Fruit fly (Drosophila melanogaster): ENCODE measurements around the gene Ziz.
A peak's percentile ranks its signal among the peaks of the same experiment; 100 is the strongest.

The Ziz gene

dm6 chr2L:7515396-7515795 lies 19.3 kb upstream of the Ziz start (continued):
- TF ChIP-seq CG6683 (GFP tag; optimal IDR thresholded peaks at IDR 0.05): no peak
- TF ChIP-seq PHDP (tag; optimal IDR thresholded peaks at IDR 0.05): no peak
- no peak for TF ChIP-seq Eip74EF (GFP tag; optimal IDR thresholded peaks at IDR 0.05)
- no peak for TF ChIP-seq CG17186 (GFP tag; optimal IDR thresholded peaks at IDR 0.05)
- TF ChIP-seq CG14014 (GFP tag; IDR thresholded peaks at IDR 0.05): no peak
- TF ChIP-seq CG16813 (GFP tag; IDR thresholded peaks at IDR 0.05; ENCODE audit: partially characterized antibody): no peak
- no peak for TF ChIP-seq pho (GFP tag; optimal IDR thresholded peaks at IDR 0.05)
- no peak for TF ChIP-seq CG13775 (GFP tag; optimal IDR thresholded peaks at IDR 0.05)
- TF ChIP-seq CG4854 (GFP tag; optimal IDR thresholded peaks at IDR 0.05): peak; percentile 4
- no peak for TF ChIP-seq ase (GFP tag; IDR thresholded peaks at IDR 0.05)
- TF ChIP-seq CG15073 (GFP tag; optimal IDR thresholded peaks at IDR 0.05): no peak
- TF ChIP-seq ash1 (GFP tag; optimal IDR thresholded peaks at IDR 0.05): no peak
- TF ChIP-seq HLHmδ (GFP tag; optimal IDR thresholded peaks at IDR 0.05): no peak
- no peak for TF ChIP-seq Spps (tag; optimal IDR thresholded peaks at IDR 0.05)
- no peak for TF ChIP-seq CG16863 (GFP tag; optimal IDR thresholded peaks at IDR 0.05)
- peak; percentile 57; the same call in 1 of the 3 replicates for TF ChIP-seq ci (GFP tag; IDR thresholded peaks at IDR 0.05)
- no peak for TF ChIP-seq CG3407 (GFP tag; optimal IDR thresholded peaks at IDR 0.05)
- TF ChIP-seq CG11093 (GFP tag; IDR thresholded peaks at IDR 0.05): no peak
- TF ChIP-seq CG1233 (GFP tag; optimal IDR thresholded peaks at IDR 0.05): no peak
- TF ChIP-seq gem (tag; optimal IDR thresholded peaks at IDR 0.05): peak; percentile 26
- no peak for TF ChIP-seq ken (GFP tag; IDR thresholded peaks at IDR 0.05)
- peak; percentile 28 for TF ChIP-seq CG4820 (GFP tag; optimal IDR thresholded peaks at IDR 0.05)
- TF ChIP-seq Myb (GFP tag; optimal IDR thresholded peaks at IDR 0.05): no peak
- TF ChIP-seq H2.0 (GFP tag; IDR thresholded peaks at IDR 0.05): no peak
- no peak for TF ChIP-seq tll (GFP tag; optimal IDR thresholded peaks at IDR 0.05)
- TF ChIP-seq gsb (GFP tag; IDR thresholded peaks at IDR 0.05): no peak
- no peak for TF ChIP-seq CG9817 (tag; optimal IDR thresholded peaks at IDR 0.05)
- no peak for TF ChIP-seq CG30020 (tag; optimal IDR thresholded peaks at IDR 0.05)
- no peak for TF ChIP-seq CG9437 (GFP tag; optimal IDR thresholded peaks at IDR 0.05)
- no peak for TF ChIP-seq dimm (GFP tag; IDR thresholded peaks at IDR 0.05)
- TF ChIP-seq CG30403 (GFP tag; optimal IDR thresholded peaks at IDR 0.05): no peak
- TF ChIP-seq CG7786 (GFP tag; optimal IDR thresholded peaks at IDR 0.05): no peak
- TF ChIP-seq CG10979 (tag; optimal IDR thresholded peaks at IDR 0.05): peak; percentile 46
- TF ChIP-seq gro (GFP tag; optimal IDR thresholded peaks at IDR 0.05): no peak
- no peak for TF ChIP-seq CG31365 (tag; optimal IDR thresholded peaks at IDR 0.05)
- no peak for TF ChIP-seq Stat92E (GFP tag; optimal IDR thresholded peaks at IDR 0.05)
- TF ChIP-seq crc (GFP tag; optimal IDR thresholded peaks at IDR 0.05): no peak
- no peak for TF ChIP-seq YL-1 (GFP tag; optimal IDR thresholded peaks at IDR 0.05)
- TF ChIP-seq pfk (GFP tag; optimal IDR thresholded peaks at IDR 0.05): no peak
- no peak for TF ChIP-seq Doc3 (GFP tag; IDR thresholded peaks at IDR 0.05; ENCODE audit: partially characterized antibody)
- TF ChIP-seq Mrtf (GFP tag; IDR thresholded peaks at IDR 0.05): no peak
- TF ChIP-seq CG10147 (GFP tag; optimal IDR thresholded peaks at IDR 0.05): no peak
- no peak for TF ChIP-seq CG11247 (GFP tag; IDR thresholded peaks at IDR 0.05)
- no peak for TF ChIP-seq CG1602 (GFP tag; optimal IDR thresholded peaks at IDR 0.05)
- TF ChIP-seq knrl (GFP tag; IDR thresholded peaks at IDR 0.05; ENCODE audit: partially characterized antibody): no peak
- no peak for TF ChIP-seq CG4360 (GFP tag; IDR thresholded peaks at IDR 0.05)
- TF ChIP-seq tna (GFP tag; IDR thresholded peaks at IDR 0.05; ENCODE audit: partially characterized antibody): no peak
- TF ChIP-seq chn (GFP tag; optimal IDR thresholded peaks at IDR 0.05): no peak
- peak; percentile 13 for TF ChIP-seq gsb-n (tag; optimal IDR thresholded peaks at IDR 0.05)
- TF ChIP-seq CG17359 (tag; optimal IDR thresholded peaks at IDR 0.05): no peak
- TF ChIP-seq CG4730 (GFP tag; IDR thresholded peaks at IDR 0.05): no peak

Measured in whole organism, embryonic.